Worm (Caenorhabditis elegans) whole organism, late embryonic: ENCODE results near the gene wdr-83.

Experiments
- C38D4.7 ChIP-seq: fragments of 200-800 bp; sonication (Bioruptor generic); optimal IDR thresholded peaks from 2 replicates; lab custom pipeline; 2018; ENCODE audit warnings: mild to moderate bottlenecking, missing genetic modification characterization, moderate library complexity, missing compliant biosample characterization
- ahr-1 ChIP-seq: sonication (generic microtip); optimal IDR thresholded peaks from 2 replicates; lab custom pipeline; 2016; ENCODE audit warnings: missing genetic modification characterization, missing compliant biosample characterization
- ceh-18 ChIP-seq: sonication (generic microtip); optimal IDR thresholded peaks from 2 replicates; lab custom pipeline; 2016; ENCODE audit warnings: missing genetic modification characterization, missing compliant biosample characterization
- ceh-22 ChIP-seq: sonication (generic microtip); optimal IDR thresholded peaks from 2 replicates; lab custom pipeline; 2017; ENCODE audit warnings: missing biosample characterization, missing genetic modification characterization
- ceh-24 ChIP-seq: sonication (generic microtip); optimal IDR thresholded peaks from 2 replicates; lab custom pipeline; 2016; ENCODE audit warnings: mild to moderate bottlenecking, missing genetic modification characterization, missing compliant biosample characterization
- ceh-30 ChIP-seq: fragments of 150-350 bp; optimal IDR thresholded peaks from 2 replicates; lab custom pipeline; 2014; ENCODE audit warnings: missing biosample characterization, missing genetic modification characterization
- ceh-31 ChIP-seq: sonication (generic microtip); optimal IDR thresholded peaks from 2 replicates; lab custom pipeline; 2016; ENCODE audit warnings: missing genetic modification characterization, missing compliant biosample characterization
- ceh-45 ChIP-seq: fragments of 200-800 bp; sonication (Bioruptor generic); IDR thresholded peaks from 2 replicates; pipeline ENCODE4 v1.3.6; 2022; ENCODE audit warnings: missing genetic modification reagents, missing genetic modification characterization, missing compliant biosample characterization
- ceh-6 ChIP-seq: fragments of 200-800 bp; sonication (Bioruptor generic); optimal IDR thresholded peaks from 2 replicates; lab custom pipeline; 2018; ENCODE audit warnings: mild to moderate bottlenecking, missing genetic modification characterization, missing compliant biosample characterization
- ceh-9 ChIP-seq: sonication (generic microtip); optimal IDR thresholded peaks from 2 replicates; lab custom pipeline; 2016; ENCODE audit warnings: mild to moderate bottlenecking, missing genetic modification characterization, inconsistent platforms, missing compliant biosample characterization
- che-1 ChIP-seq: sonication (generic microtip); optimal IDR thresholded peaks from 2 replicates; lab custom pipeline; 2016; ENCODE audit warnings: mild to moderate bottlenecking, missing genetic modification characterization, missing compliant biosample characterization
- dve-1 ChIP-seq: sonication (generic microtip); optimal IDR thresholded peaks from 2 replicates; lab custom pipeline; 2017; ENCODE audit warnings: antibody characterized with exemption, mild to moderate bottlenecking, missing genetic modification characterization, missing compliant biosample characterization
- elt-4 ChIP-seq: sonication (generic microtip); optimal IDR thresholded peaks from 2 replicates; lab custom pipeline; 2016; ENCODE audit warnings: missing genetic modification characterization, missing compliant biosample characterization
- ets-4 ChIP-seq: sonication (generic microtip); optimal IDR thresholded peaks from 2 replicates; lab custom pipeline; 2016; ENCODE audit warnings: missing genetic modification characterization, missing compliant biosample characterization
- gmeb-2 ChIP-seq: sonication (generic microtip); optimal IDR thresholded peaks from 2 replicates; lab custom pipeline; 2016; ENCODE audit warnings: missing genetic modification characterization, inconsistent platforms, missing compliant biosample characterization
- hlh-13 ChIP-seq: fragments of 200-800 bp; sonication (Bioruptor generic); optimal IDR thresholded peaks from 2 replicates; lab custom pipeline; 2018; ENCODE audit warnings: mild to moderate bottlenecking, missing genetic modification characterization, missing compliant biosample characterization
- lin-11 ChIP-seq: fragments of 200-800 bp; sonication (Bioruptor generic); optimal IDR thresholded peaks from 2 replicates; lab custom pipeline; 2018; ENCODE audit warnings: mild to moderate bottlenecking, missing genetic modification characterization, missing compliant biosample characterization
- madf-2 ChIP-seq: sonication (generic microtip); optimal IDR thresholded peaks from 2 replicates; lab custom pipeline; 2017; ENCODE audit warnings: missing genetic modification characterization, missing compliant biosample characterization
- mec-3 ChIP-seq: sonication (generic microtip); optimal IDR thresholded peaks from 2 replicates; lab custom pipeline; 2016; ENCODE audit warnings: borderline replicate concordance, missing genetic modification characterization, missing compliant biosample characterization
- nhr-232 ChIP-seq: sonication (generic microtip); optimal IDR thresholded peaks from 2 replicates; lab custom pipeline; 2016; ENCODE audit warnings: missing genetic modification characterization, missing compliant biosample characterization
- odd-2 ChIP-seq: sonication (generic microtip); optimal IDR thresholded peaks from 2 replicates; lab custom pipeline; 2017; ENCODE audit warnings: antibody characterized with exemption, mild to moderate bottlenecking, missing genetic modification characterization, missing compliant biosample characterization
- pag-3 ChIP-seq: sonication (generic microtip); optimal IDR thresholded peaks from 2 replicates; lab custom pipeline; 2016; ENCODE audit warnings: missing compliant biosample characterization, missing genetic modification characterization, borderline replicate concordance
- pha-2 ChIP-seq: sonication (generic microtip); optimal IDR thresholded peaks from 2 replicates; lab custom pipeline; 2017; ENCODE audit warnings: mild to moderate bottlenecking, missing genetic modification characterization, missing compliant biosample characterization
- pha-4 ChIP-seq: fragments of 150-350 bp; optimal IDR thresholded peaks from 2 replicates; lab custom pipeline; 2018; ENCODE audit warnings: missing biosample characterization, missing genetic modification reagents, missing genetic modification characterization
- pqm-1 ChIP-seq: sonication (generic microtip); optimal IDR thresholded peaks from 2 replicates; lab custom pipeline; 2016; ENCODE audit warnings: missing genetic modification characterization, missing compliant biosample characterization
- pros-1 ChIP-seq: fragments of 150-350 bp; optimal IDR thresholded peaks from 2 replicates; lab custom pipeline; 2014; ENCODE audit warnings: missing biosample characterization, missing genetic modification reagents, missing genetic modification characterization
- rnt-1 ChIP-seq: sonication (generic microtip); optimal IDR thresholded peaks from 2 replicates; lab custom pipeline; 2016; ENCODE audit warnings: missing genetic modification characterization, missing compliant biosample characterization
- syd-9 ChIP-seq: sonication (generic microtip); optimal IDR thresholded peaks from 2 replicates; lab custom pipeline; 2016; ENCODE audit warnings: mild to moderate bottlenecking, missing genetic modification characterization, moderate library complexity, missing compliant biosample characterization
- tbx-7 ChIP-seq: sonication (generic microtip); optimal IDR thresholded peaks from 2 replicates; lab custom pipeline; 2016; ENCODE audit warnings: missing genotype, missing genetic modification characterization, missing compliant biosample characterization
- unc-3 ChIP-seq, 2 experiments: fragments of 200-800 bp in 1 of 2; sonication (Bioruptor generic) in 1 of 2; sonication (generic microtip) in 1 of 2; conservative IDR thresholded peaks in 1 of 2; optimal IDR thresholded peaks in 1 of 2; 2 replicates each; pipeline versions ENCODE4 v1.3.6 to Lab custom; 2016 to 2022; ENCODE audit warnings: missing compliant biosample characterization in 2 of 2, missing genetic modification characterization in 2 of 2, missing genetic modification reagents in 1 of 2
- unc-42 ChIP-seq: sonication (generic microtip); optimal IDR thresholded peaks from 2 replicates; lab custom pipeline; 2016; ENCODE audit warnings: missing genotype, missing genetic modification characterization, missing compliant biosample characterization
- unc-86 ChIP-seq: sonication (generic microtip); optimal IDR thresholded peaks from 2 replicates; lab custom pipeline; 2016; ENCODE audit warnings: missing genetic modification characterization, missing compliant biosample characterization

Gene wdr-83

ce11 chrII:4993530-4994192 lies 37.9 kb downstream of the wdr-83 start, which contains the start of the genes eif-1 and vps-24 (continued):
- TF ChIP-seq pha-2 (tag; lab: Kevin White, UChicago) = no peak
- TF ChIP-seq ceh-24 (tag; lab: Kevin White, UChicago) = no peak

ce11 chrII:4992977-4993376 lies 38.5 kb downstream of the wdr-83 start, which contains the start of gene pigb-1:
Gene pigb-1 (minus strand): TSS chrII:4993077.
- TF ChIP-seq odd-2 (no peak), nhr-232 (tag; lab: Kevin White, UChicago) (no peak), ceh-22 (tag; lab: Kevin White, UChicago) (no peak), che-1 (no peak), pag-3 (tag; lab: Kevin White, UChicago) (no peak), gmeb-2 (no peak)

ce11 chrII:4989802-4990201 lies 41.7 kb downstream of the wdr-83 start, which contains the start of gene T27F7.12:
Gene T27F7.12 (plus strand): TSS chrII:4990102.
- TF ChIP-seq lin-11 (tag; lab: Kevin White, UChicago) = no peak
- TF ChIP-seq dve-1 (tag; lab: Kevin White, UChicago) = no peak
- no peak for TF ChIP-seq elt-4
- TF ChIP-seq mec-3 (tag; lab: Kevin White, UChicago) = no peak
- no peak for TF ChIP-seq tbx-7 (tag; lab: Kevin White, UChicago)
- TF ChIP-seq ceh-6 (GFP tag; lab: Kevin White, UChicago) = no peak

ce11 chrII:4987257-4987656 lies 44.3 kb downstream of the wdr-83 start:
- TF ChIP-seq pros-1 (no peak), ets-4 (tag; lab: Kevin White, UChicago) (no peak), ceh-18 (tag; lab: Kevin White, UChicago) (no peak), unc-86 (no peak), unc-3 (GFP tag; conservative IDR thresholded peaks at IDR 0.05; lab: Robert Waterston, UW) (no peak), unc-3 (tag; optimal IDR thresholded peaks at IDR 0.05; lab: Kevin White, UChicago) (no peak), ceh-30 (no peak), ahr-1 (no peak), hlh-13 (GFP tag; lab: Kevin White, UChicago) (no peak), C38D4.7 (GFP tag; lab: Kevin White, UChicago) (no peak), ceh-45 (GFP tag; lab: Robert Waterston, UW) (no peak), pha-4 (tag; lab: Kevin White, UChicago) (no peak), rnt-1 (no peak), ceh-22 (tag; lab: Kevin White, UChicago) (no peak), madf-2 (tag; lab: Kevin White, UChicago) (no peak), unc-42 (tag; lab: Kevin White, UChicago) (no peak), syd-9 (tag; lab: Kevin White, UChicago) (no peak)

ce11 chrII:4986664-4987063 lies 44.8 kb downstream of the wdr-83 start:
- TF ChIP-seq ceh-18 (tag; lab: Kevin White, UChicago) = no peak
- no peak for TF ChIP-seq nhr-232 (tag; lab: Kevin White, UChicago)
- no peak for TF ChIP-seq pha-2 (tag; lab: Kevin White, UChicago)
- TF ChIP-seq ahr-1 = no peak
- TF ChIP-seq ceh-9 (tag; lab: Kevin White, UChicago) = no peak
- TF ChIP-seq ceh-31 (tag; lab: Kevin White, UChicago) = no peak
- no peak for TF ChIP-seq pqm-1
